Worm (Caenorhabditis elegans): ENCODE results near the gene T28D9.1.

Gene T28D9.1

ce11 chrII:6486344-6486743 is 5.9 kb upstream of the T28D9.1 start:
- TF ChIP-seq nfya-1 (tag; optimal IDR thresholded peaks at IDR 0.05; ENCODE audit: insufficient read depth) (peak; percentile 17), pqm-1 (tag; optimal IDR thresholded peaks at IDR 0.05) (peak; percentile 64), eor-1 (tag; optimal IDR thresholded peaks at IDR 0.05) (no peak), egl-5 (tag; optimal IDR thresholded peaks at IDR 0.05) (no peak), nhr-28 (tag; optimal IDR thresholded peaks at IDR 0.05) (no peak), elt-2 (tag; optimal IDR thresholded peaks at IDR 0.05) (peak; percentile 57)

ce11 chrII:6489711-6490184 is 2.5 kb upstream of the T28D9.1 start, which contains the start of the genes snr-3 and rsp-5:
Gene snr-3, minus strand, starts transcription at chrII:6489761.
Gene rsp-5, plus strand, starts transcription at chrII:6490165.
- TF ChIP-seq egl-5 (tag; optimal IDR thresholded peaks at IDR 0.05) (peak; percentile 92), lsy-12 (tag; optimal IDR thresholded peaks at IDR 0.05) (peak; percentile 9), R02D3.7 (tag; optimal IDR thresholded peaks at IDR 0.05) (peak; percentile 51), lin-15B (tag; optimal IDR thresholded peaks at IDR 0.05) (peak; percentile 78), nfya-1 (tag; optimal IDR thresholded peaks at IDR 0.05; ENCODE audit: insufficient read depth) (peak; percentile 95), pha-4 (tag; optimal IDR thresholded peaks at IDR 0.05) (peak; percentile 81), elt-2 (tag; optimal IDR thresholded peaks at IDR 0.05) (peak; percentile 47), mml-1 (tag; optimal IDR thresholded peaks at IDR 0.05) (no peak), nhr-28 (tag; optimal IDR thresholded peaks at IDR 0.05) (no peak), mdl-1 (tag; optimal IDR thresholded peaks at IDR 0.05) (no peak), snpc-4 (tag; optimal IDR thresholded peaks at IDR 0.05) (peak; percentile 63), ceh-16 (tag; optimal IDR thresholded peaks at IDR 0.05) (no peak), nhr-23 (tag; optimal IDR thresholded peaks at IDR 0.05) (peak; percentile 80), nhr-25 (tag; optimal IDR thresholded peaks at IDR 0.05) (peak; percentile 85), ztf-11 (tag; optimal IDR thresholded peaks at IDR 0.05) (no peak), nhr-12 (tag; optimal IDR thresholded peaks at IDR 0.05) (no peak), lin-39 (tag; optimal IDR thresholded peaks at IDR 0.05) (peak; percentile 61), ceh-28 (tag; optimal IDR thresholded peaks at IDR 0.05) (peak; percentile 22), eor-1 (tag; optimal IDR thresholded peaks at IDR 0.05) (no peak), ceh-82 (tag; optimal IDR thresholded peaks at IDR 0.05) (no peak), nhr-11 (tag; optimal IDR thresholded peaks at IDR 0.05) (no peak), unc-39 (tag; optimal IDR thresholded peaks at IDR 0.05) (no peak), fos-1 (tag; optimal IDR thresholded peaks at IDR 0.05) (no peak), ama-1 (optimal IDR thresholded peaks at IDR 0.05) (no peak), nhr-43 (tag; optimal IDR thresholded peaks at IDR 0.05; ENCODE audit: poor library complexity, severe bottlenecking) (peak; percentile 39), pqm-1 (tag; optimal IDR thresholded peaks at IDR 0.05) (peak; percentile 34)

ce11 chrII:6491187-6491586 is 1.0 kb upstream of the T28D9.1 start:
- no peak for TF ChIP-seq fkh-10 (GFP tag; optimal IDR thresholded peaks at IDR 0.05)
- TF ChIP-seq hmg-11 (tag; optimal IDR thresholded peaks at IDR 0.05) = no peak
- TF ChIP-seq fkh-2 (tag; optimal IDR thresholded peaks at IDR 0.05) = no peak
- no peak for TF ChIP-seq ceh-28 (tag; optimal IDR thresholded peaks at IDR 0.05)
- no peak for TF ChIP-seq nhr-11 (tag; optimal IDR thresholded peaks at IDR 0.05)
- no peak for TF ChIP-seq ZK546.5 (tag; optimal IDR thresholded peaks at IDR 0.05)
- TF ChIP-seq elt-1 (tag; optimal IDR thresholded peaks at IDR 0.05) = no peak
- no peak for TF ChIP-seq ama-1 (optimal IDR thresholded peaks at IDR 0.05)
- no peak for TF ChIP-seq egl-27 (tag; optimal IDR thresholded peaks at IDR 0.05)
- TF ChIP-seq eor-1 (tag; optimal IDR thresholded peaks at IDR 0.05) = no peak
- TF ChIP-seq nhr-12 (tag; optimal IDR thresholded peaks at IDR 0.05) = no peak
- TF ChIP-seq tbx-2 (tag; optimal IDR thresholded peaks at IDR 0.05) = no peak
- no peak for TF ChIP-seq fos-1 (tag; optimal IDR thresholded peaks at IDR 0.05)
- no peak for TF ChIP-seq nhr-23 (tag; optimal IDR thresholded peaks at IDR 0.05)
- no peak for TF ChIP-seq sea-2 (GFP tag; optimal IDR thresholded peaks at IDR 0.05)
- TF ChIP-seq lsy-12 (tag; optimal IDR thresholded peaks at IDR 0.05) = no peak
- no peak for TF ChIP-seq ztf-4 (tag; optimal IDR thresholded peaks at IDR 0.05)
- no peak for TF ChIP-seq R02D3.7 (tag; optimal IDR thresholded peaks at IDR 0.05)
- TF ChIP-seq daf-12 (tag; optimal IDR thresholded peaks at IDR 0.05) = no peak

- TF ChIP-seq egl-5 (tag; optimal IDR thresholded peaks at IDR 0.05) = no peak
- no peak for TF ChIP-seq unc-62 (GFP tag; optimal IDR thresholded peaks at IDR 0.05)
- no peak for TF ChIP-seq elt-1 (tag; optimal IDR thresholded peaks at IDR 0.05)
- no peak for TF ChIP-seq ceh-28 (tag; optimal IDR thresholded peaks at IDR 0.05)
- TF ChIP-seq ama-1 (optimal IDR thresholded peaks at IDR 0.05) = no peak
- no peak for TF ChIP-seq unc-39 (tag; optimal IDR thresholded peaks at IDR 0.05)
- no peak for TF ChIP-seq ceh-9 (tag; optimal IDR thresholded peaks at IDR 0.05)
- TF ChIP-seq R02D3.7 (tag; optimal IDR thresholded peaks at IDR 0.05) = no peak
- no peak for TF ChIP-seq jun-1 (tag; optimal IDR thresholded peaks at IDR 0.05)
- TF ChIP-seq eor-1 (tag; optimal IDR thresholded peaks at IDR 0.05) = no peak
- no peak for TF ChIP-seq nhr-11 (tag; optimal IDR thresholded peaks at IDR 0.05)
- TF ChIP-seq ZK546.5 (tag; optimal IDR thresholded peaks at IDR 0.05) = no peak
- TF ChIP-seq lin-15B (tag; optimal IDR thresholded peaks at IDR 0.05) = no peak
These were observed 937 bp downstream of the T28D9.1 start for ce11 chrII:6493139-6493538.

Data from whole organism, L3 larva.